Worm (Caenorhabditis elegans) whole organism, L1 larva: ENCODE data around the gene srh-67.

Experiments
- ama-1 ChIP-seq: fragments of 150-350 bp; optimal IDR thresholded peaks from 2 replicates; lab custom pipeline; 2014
- mep-1 ChIP-seq: fragments of 150-350 bp; optimal IDR thresholded peaks from 2 replicates; lab custom pipeline; 2014; ENCODE audit warnings: missing biosample characterization, missing genetic modification characterization

- TF ChIP-seq ama-1 (lab: Kevin White, UChicago) (no peak), mep-1 (tag; lab: Kevin White, UChicago) (no peak)
Measured at ce11 chrII:12518008-12518407, 9.3 kb downstream of the srh-67 start.
